Worm (Caenorhabditis elegans): ENCODE results near the gene col-19.

- no peak for TF ChIP-seq scrt-1 (GFP tag; IDR thresholded peaks at IDR 0.05)
- no peak for TF ChIP-seq ama-1 (optimal IDR thresholded peaks at IDR 0.05)
- TF ChIP-seq hnd-1 (tag; optimal IDR thresholded peaks at IDR 0.05), result no peak
- no peak for TF ChIP-seq hmg-4 (GFP tag; optimal IDR thresholded peaks at IDR 0.05)
- no peak for TF ChIP-seq sea-1 (GFP tag; conservative IDR thresholded peaks at IDR 0.05)
- no peak for TF ChIP-seq ceh-13 (GFP tag; optimal IDR thresholded peaks at IDR 0.05)
- TF ChIP-seq ets-7 (tag; optimal IDR thresholded peaks at IDR 0.05), result no peak
- TF ChIP-seq aly-1 (tag; optimal IDR thresholded peaks at IDR 0.05), result no peak
Measured at ce11 chrX:394709-395108, 26.8 kb upstream of the col-19 start, which contains the start of gene R04A9.7.
